Worm (Caenorhabditis elegans): ENCODE results near the gene mig-22.

The mig-22 gene

DNA sequence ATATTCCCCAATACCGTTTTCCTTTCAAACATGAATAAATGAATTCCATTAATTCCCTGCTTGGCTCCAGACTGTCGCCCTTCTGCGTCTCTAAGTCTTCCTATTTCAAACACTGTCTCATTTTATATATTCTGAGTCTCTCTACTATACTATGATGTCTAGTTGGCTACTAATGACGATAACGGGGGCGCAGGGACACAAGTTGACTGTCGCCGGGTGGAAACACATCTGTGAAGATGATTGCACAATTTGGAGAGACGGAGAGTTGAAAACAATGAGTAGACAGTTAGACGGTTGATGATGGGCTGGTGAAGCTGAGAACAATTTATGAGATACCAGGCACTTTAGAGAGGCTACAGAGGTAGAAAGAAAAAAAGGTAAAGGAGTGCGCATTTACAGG is 17.7 kb downstream of the mig-22 start, which contains the start of gene sma-2 (continued):
- TF ChIP-seq isw-1 (GFP tag; IDR thresholded peaks at IDR 0.05), result no peak
- TF ChIP-seq sup-37 (GFP tag; optimal IDR thresholded peaks at IDR 0.05), result no peak
- no peak for TF ChIP-seq aha-1 (tag; optimal IDR thresholded peaks at IDR 0.05)
- peak; percentile 77 for TF ChIP-seq nhr-71 (tag; optimal IDR thresholded peaks at IDR 0.05)
- TF ChIP-seq unc-86 (tag; optimal IDR thresholded peaks at IDR 0.05), result no peak
- no peak for TF ChIP-seq lin-39 (tag; optimal IDR thresholded peaks at IDR 0.05)
- TF ChIP-seq zag-1 (tag; optimal IDR thresholded peaks at IDR 0.05), result no peak
- no peak for TF ChIP-seq alr-1 (tag; optimal IDR thresholded peaks at IDR 0.05; ENCODE audit: borderline replicate concordance)
- no peak for TF ChIP-seq ceh-8 (GFP tag; optimal IDR thresholded peaks at IDR 0.05)
- peak; percentile 44 for TF ChIP-seq swsn-7 (tag; optimal IDR thresholded peaks at IDR 0.05)
- TF ChIP-seq ztf-4 (tag; optimal IDR thresholded peaks at IDR 0.05), result peak; percentile 14
- no peak for TF ChIP-seq nhr-28 (tag; optimal IDR thresholded peaks at IDR 0.05)
- TF ChIP-seq nhr-11 (tag; optimal IDR thresholded peaks at IDR 0.05), result no peak
- peak; percentile 27 to 78 for TF ChIP-seq lin-35 (GFP tag; optimal IDR thresholded peaks at IDR 0.05)
- TF ChIP-seq ces-1 (GFP tag; optimal IDR thresholded peaks at IDR 0.05), result no peak
- no peak for TF ChIP-seq lin-15B (tag; optimal IDR thresholded peaks at IDR 0.05)
- peak; percentile 80 for TF ChIP-seq nhr-85 (tag)
- peak; percentile 84 for TF ChIP-seq blmp-1 (tag; optimal IDR thresholded peaks at IDR 0.05)
- no peak for TF ChIP-seq nhr-84 (tag; optimal IDR thresholded peaks at IDR 0.05)
- TF ChIP-seq nhr-47 (tag; optimal IDR thresholded peaks at IDR 0.05), result peak; percentile 45
- TF ChIP-seq ceh-82 (tag; optimal IDR thresholded peaks at IDR 0.05), result peak in 1 of 3 experiments; percentile 43
- peak; percentile 20 for TF ChIP-seq lin-13 (GFP tag; optimal IDR thresholded peaks at IDR 0.05)
- no peak for TF ChIP-seq zip-4 (GFP tag; optimal IDR thresholded peaks at IDR 0.05)
- TF ChIP-seq nhr-19 (GFP tag; conservative IDR thresholded peaks at IDR 0.05), result peak; percentile 48
- TF ChIP-seq fkh-4 (tag; optimal IDR thresholded peaks at IDR 0.05; ENCODE audit: borderline replicate concordance), result no peak
- TF ChIP-seq ama-1 (optimal IDR thresholded peaks at IDR 0.05), result no peak
- no peak for TF ChIP-seq tlp-1 (tag; optimal IDR thresholded peaks at IDR 0.05)
- peak; percentile 14 for TF ChIP-seq skn-1 (tag; optimal IDR thresholded peaks at IDR 0.05)
- TF ChIP-seq dpl-1 (GFP tag; optimal IDR thresholded peaks at IDR 0.05), result peak; percentile 2 to 49 (median 42)
- no peak for TF ChIP-seq snpc-4 (tag; optimal IDR thresholded peaks at IDR 0.05)
- TF ChIP-seq fos-1 (tag; optimal IDR thresholded peaks at IDR 0.05), result no peak
- TF ChIP-seq ceh-88 (GFP tag; IDR thresholded peaks at IDR 0.05), result no peak
- no peak for TF ChIP-seq nhr-76 (tag; optimal IDR thresholded peaks at IDR 0.05)
- TF ChIP-seq tbx-2 (tag; optimal IDR thresholded peaks at IDR 0.05), result peak; percentile 81
- TF ChIP-seq unc-62 (GFP tag; optimal IDR thresholded peaks at IDR 0.05), result no peak
- no peak for TF ChIP-seq C34B4.2 (tag; optimal IDR thresholded peaks at IDR 0.05)

ce11 chrIII:8748620-8749019 is 18.5 kb downstream of the mig-22 start:
- TF ChIP-seq isw-1 (GFP tag; IDR thresholded peaks at IDR 0.05), result no peak
- no peak for TF ChIP-seq irx-1 (tag; optimal IDR thresholded peaks at IDR 0.05)
- no peak for TF ChIP-seq vab-15 (tag; optimal IDR thresholded peaks at IDR 0.05)
- TF ChIP-seq pqm-1 (tag; optimal IDR thresholded peaks at IDR 0.05), result peak; percentile 68
- peak; percentile 85 for TF ChIP-seq elt-2 (tag; optimal IDR thresholded peaks at IDR 0.05)
- peak; percentile 28 for TF ChIP-seq jun-1 (tag; optimal IDR thresholded peaks at IDR 0.05)
- TF ChIP-seq nhr-85 (tag), result no peak
- no peak for TF ChIP-seq sptf-1 (tag; optimal IDR thresholded peaks at IDR 0.05)
- no peak for TF ChIP-seq unc-130 (tag; optimal IDR thresholded peaks at IDR 0.05)
- peak; percentile 18 for TF ChIP-seq lin-14 (GFP tag; optimal IDR thresholded peaks at IDR 0.05)
- TF ChIP-seq ets-5 (GFP tag; IDR thresholded peaks at IDR 0.05), result no peak
- TF ChIP-seq ztf-4 (tag; optimal IDR thresholded peaks at IDR 0.05), result no peak
- TF ChIP-seq elt-3 (tag; optimal IDR thresholded peaks at IDR 0.05), result no peak

All from whole organism, L1 larva.